Worm (Caenorhabditis elegans) whole organism, L2 larva: ENCODE results near the gene hdl-1.

ENCODE experiments used
- F13H6.1 ChIP-seq: sonication (generic microtip); optimal IDR thresholded peaks from 2 replicates; lab custom pipeline; 2016; ENCODE audit warnings: missing genetic modification characterization, missing compliant biosample characterization
- ZK546.5 ChIP-seq: sonication (generic microtip); optimal IDR thresholded peaks from 2 replicates; lab custom pipeline; 2017; ENCODE audit warnings: missing biosample characterization, missing genetic modification characterization
- blmp-1 ChIP-seq: sonication (generic microtip); optimal IDR thresholded peaks from 2 replicates; lab custom pipeline; 2017; ENCODE audit warnings: missing genetic modification characterization, mild to moderate bottlenecking, missing compliant biosample characterization, antibody characterized with exemption, moderate library complexity; ENCODE audit not compliant: insufficient read depth
- fos-1 ChIP-seq: fragments of 150-350 bp; optimal IDR thresholded peaks from 2 replicates; lab custom pipeline; 2014; ENCODE audit warnings: missing biosample characterization, missing genetic modification characterization
- nhr-10 ChIP-seq: sonication (generic microtip); optimal IDR thresholded peaks from 2 replicates; lab custom pipeline; 2017; ENCODE audit warnings: missing biosample characterization, missing genetic modification characterization
- skn-1 ChIP-seq: sonication (generic microtip); optimal IDR thresholded peaks from 2 replicates; lab custom pipeline; 2017; ENCODE audit warnings: missing biosample characterization, missing genetic modification characterization
- ztf-11 ChIP-seq: sonication (generic microtip); optimal IDR thresholded peaks from 2 replicates; lab custom pipeline; 2017; ENCODE audit warnings: missing biosample characterization, missing genetic modification characterization
- ztf-4 ChIP-seq: fragments of 150-350 bp; optimal IDR thresholded peaks from 2 replicates; lab custom pipeline; 2014; ENCODE audit warnings: missing biosample characterization, missing genetic modification characterization

- TF ChIP-seq blmp-1 (tag; lab: Kevin White, UChicago) (no peak), F13H6.1 (tag; lab: Kevin White, UChicago) (no peak), fos-1 (no peak), ztf-4 (tag; lab: Kevin White, UChicago) (no peak), nhr-10 (tag; lab: Kevin White, UChicago) (no peak), ztf-11 (tag; lab: Kevin White, UChicago) (no peak), skn-1 (tag; lab: Kevin White, UChicago) (no peak), ZK546.5 (tag; lab: Kevin White, UChicago) (no peak)
Observed at ce11 chrIV:11959573-11959972, 10.0 kb upstream of the hdl-1 start, which contains the start of gene tgt-1.
